Fruit fly (Drosophila melanogaster) whole organism, embryonic: ENCODE data around the gene Dhc93AB.

Experiments
- ATbp ChIP-seq: fragments of 200-800 bp; sonication (Bioruptor generic); optimal IDR thresholded peaks from 2 replicates; lab custom pipeline; 2017; ENCODE audit warnings: missing biosample characterization, mild to moderate bottlenecking, missing genetic modification characterization, missing genetic modification reagents
- Awh ChIP-seq: fragments of 200-800 bp; sonication (Bioruptor generic); IDR thresholded peaks from 2 replicates; pipeline ENCODE4, ENCODE4 v1.3.6; 2022; ENCODE audit warnings: missing biosample characterization, missing genetic modification characterization
- B-H2 ChIP-seq: fragments of 200-800 bp; sonication (Bioruptor generic); optimal IDR thresholded peaks from 2 replicates; lab custom pipeline; 2018; ENCODE audit warnings: missing biosample characterization, mild to moderate bottlenecking, missing genetic modification characterization
- CG12659 ChIP-seq: fragments of 200-800 bp; sonication (Bioruptor generic); optimal IDR thresholded peaks from 3 replicates; lab custom pipeline; 2017; ENCODE audit warnings: mild to moderate bottlenecking, missing biosample characterization, missing genetic modification reagents, missing genetic modification characterization
- CG14441 ChIP-seq: fragments of 200-800 bp; sonication (Bioruptor generic); IDR thresholded peaks from 2 replicates; pipeline ENCODE4 v1.3.6; 2022; ENCODE audit warnings: missing biosample characterization, missing genetic modification characterization
- CG15479 ChIP-seq: fragments of 200-800 bp; sonication (Bioruptor generic); optimal IDR thresholded peaks from 3 replicates; lab custom pipeline; 2019; ENCODE audit warnings: missing biosample characterization, mild to moderate bottlenecking, missing genetic modification characterization, moderate library complexity
- CG15514 ChIP-seq: fragments of 200-800 bp; sonication (Bioruptor generic); optimal IDR thresholded peaks from 3 replicates; lab custom pipeline; 2017; ENCODE audit warnings: missing biosample characterization, missing genetic modification characterization, mild to moderate bottlenecking, moderate library complexity, missing genetic modification reagents
- CG17359 ChIP-seq: fragments of 200-800 bp; sonication (Bioruptor generic); optimal IDR thresholded peaks from 3 replicates; lab custom pipeline; 2018; ENCODE audit warnings: missing biosample characterization, mild to moderate bottlenecking, missing genetic modification characterization, moderate library complexity
- CG32767 ChIP-seq: fragments of 200-800 bp; sonication (Bioruptor generic); IDR thresholded peaks from 2 replicates; pipeline ENCODE4 v1.3.6; 2022; ENCODE audit warnings: missing biosample characterization, missing genetic modification characterization
- CG6254 ChIP-seq: fragments of 200-800 bp; sonication (Bioruptor generic); optimal IDR thresholded peaks from 3 replicates; lab custom pipeline; 2017; ENCODE audit warnings: mild to moderate bottlenecking, missing biosample characterization, missing genetic modification reagents, missing genetic modification characterization
- CG6654 ChIP-seq: fragments of 200-800 bp; sonication (Bioruptor generic); optimal IDR thresholded peaks from 2 replicates; lab custom pipeline; 2017; ENCODE audit warnings: missing biosample characterization, mild to moderate bottlenecking, missing genetic modification characterization
- CG7271 ChIP-seq: fragments of 200-800 bp; sonication (Bioruptor generic); optimal IDR thresholded peaks from 2 replicates; lab custom pipeline; 2018; ENCODE audit warnings: missing biosample characterization, mild to moderate bottlenecking, missing genetic modification characterization, moderate library complexity
- CG7357 ChIP-seq: fragments of 200-800 bp; sonication (Bioruptor generic); IDR thresholded peaks from 3 replicates; pipeline ENCODE4 v1.3.6; 2022; ENCODE audit warnings: missing biosample characterization, missing genetic modification characterization
- CG7372 ChIP-seq: fragments of 200-800 bp; sonication (Bioruptor generic); IDR thresholded peaks from 2 replicates; pipeline ENCODE4 v1.3.6; 2022; ENCODE audit warnings: missing biosample characterization, missing genetic modification characterization
- CG8478 ChIP-seq: fragments of >200 bp; optimal IDR thresholded peaks from 2 replicates; lab custom pipeline; 2018
- CG9437 ChIP-seq: fragments of 200-800 bp; sonication (Bioruptor generic); optimal IDR thresholded peaks from 2 replicates; lab custom pipeline; 2018; ENCODE audit warnings: missing biosample characterization, mild to moderate bottlenecking, missing genetic modification characterization
- CHES-1-like ChIP-seq: fragments of 200-800 bp; sonication (Bioruptor generic); optimal IDR thresholded peaks from 2 replicates; lab custom pipeline; 2016; ENCODE audit warnings: missing biosample characterization, missing genetic modification characterization
- E2f1 ChIP-seq: fragments of 200-800 bp; sonication (Bioruptor generic); IDR thresholded peaks from 2 replicates; pipeline ENCODE4 v1.3.6; 2022; ENCODE audit warnings: missing biosample characterization, missing genetic modification characterization
- Lpt ChIP-seq: fragments of >200 bp; optimal IDR thresholded peaks from 2 replicates; lab custom pipeline; 2018; ENCODE audit warnings: missing biosample characterization, missing genetic modification characterization
- NK7.1 ChIP-seq: fragments of 200-800 bp; sonication (Bioruptor generic); optimal IDR thresholded peaks from 3 replicates; lab custom pipeline; 2016; ENCODE audit warnings: missing biosample characterization, missing genetic modification characterization
- Neu2 ChIP-seq: fragments of 200-800 bp; sonication (Bioruptor generic); optimal IDR thresholded peaks from 3 replicates; lab custom pipeline; 2016; ENCODE audit warnings: missing biosample characterization, missing genetic modification characterization, borderline replicate concordance
- Nf-YB ChIP-seq: fragments of 200-800 bp; sonication (Bioruptor generic); optimal IDR thresholded peaks from 3 replicates; lab custom pipeline; 2019; ENCODE audit warnings: missing biosample characterization, mild to moderate bottlenecking, missing genetic modification characterization, moderate library complexity
- Opbp ChIP-seq: fragments of 200-800 bp; sonication (Bioruptor generic); IDR thresholded peaks from 3 replicates; pipeline ENCODE4 v1.3.6; 2022; ENCODE audit warnings: missing biosample characterization, missing genetic modification characterization; ENCODE audit not compliant: partially characterized antibody
- PHDP ChIP-seq: fragments of 200-800 bp; sonication (Bioruptor generic); optimal IDR thresholded peaks from 3 replicates; lab custom pipeline; 2018; ENCODE audit warnings: missing biosample characterization, mild to moderate bottlenecking, missing genetic modification characterization, moderate library complexity
- Rfx ChIP-seq: fragments of 200-800 bp; sonication (Bioruptor generic); IDR thresholded peaks from 2 replicates; pipeline ENCODE4 v1.3.6; 2022; ENCODE audit warnings: missing biosample characterization, missing genetic modification characterization
- Scr ChIP-seq: fragments of 200-800 bp; sonication (Bioruptor generic); IDR thresholded peaks from 2 replicates; pipeline ENCODE4 v1.3.6; 2022; ENCODE audit warnings: missing biosample characterization, missing genetic modification characterization; ENCODE audit not compliant: partially characterized antibody
- Sin3A ChIP-seq: fragments of >200 bp; optimal IDR thresholded peaks from 2 replicates; lab custom pipeline; 2018
- Sry-δ ChIP-seq: fragments of 200-800 bp; sonication (Bioruptor generic); optimal IDR thresholded peaks from 2 replicates; lab custom pipeline; 2016; ENCODE audit warnings: missing biosample characterization, missing genetic modification characterization
- Ssrp ChIP-seq: fragments of 200-800 bp; sonication (Bioruptor generic); optimal IDR thresholded peaks from 2 replicates; lab custom pipeline; 2018; ENCODE audit warnings: missing biosample characterization, mild to moderate bottlenecking, missing genetic modification characterization, moderate library complexity
- Xbp1 ChIP-seq: fragments of 200-800 bp; sonication (Bioruptor generic); optimal IDR thresholded peaks from 3 replicates; lab custom pipeline; 2016; ENCODE audit warnings: missing biosample characterization, mild to moderate bottlenecking, missing genetic modification characterization
- YL-1 ChIP-seq: fragments of 200-800 bp; sonication (Bioruptor generic); optimal IDR thresholded peaks from 3 replicates; lab custom pipeline; 2017; ENCODE audit warnings: missing biosample characterization, mild to moderate bottlenecking, missing genetic modification characterization
- abd-A ChIP-seq: fragments of 200-800 bp; sonication (Bioruptor generic); optimal IDR thresholded peaks from 3 replicates; lab custom pipeline; 2019; ENCODE audit warnings: missing biosample characterization, mild to moderate bottlenecking, missing genetic modification characterization, moderate library complexity
- ap ChIP-seq: fragments of 200-800 bp; sonication (Bioruptor generic); IDR thresholded peaks from 2 replicates; pipeline ENCODE4 v1.3.6; 2022; ENCODE audit warnings: missing biosample characterization, missing genetic modification characterization
- cg ChIP-seq: fragments of 200-800 bp; sonication (Bioruptor generic); optimal IDR thresholded peaks from 3 replicates; lab custom pipeline; 2019; ENCODE audit warnings: missing biosample characterization, mild to moderate bottlenecking, missing genetic modification characterization, moderate library complexity
- croc ChIP-seq: fragments of 200-800 bp; sonication (Bioruptor generic); conservative IDR thresholded peaks from 3 replicates; pipeline ENCODE4 v1.3.6; 2022; ENCODE audit warnings: missing biosample characterization, missing genetic modification characterization
- cwo ChIP-seq: fragments of 200-800 bp; sonication (Bioruptor generic); optimal IDR thresholded peaks from 3 replicates; lab custom pipeline; 2017; ENCODE audit warnings: missing biosample characterization, missing genetic modification characterization, mild to moderate bottlenecking, moderate library complexity, missing genetic modification reagents
- danr ChIP-seq: fragments of 200-800 bp; sonication (Bioruptor generic); IDR thresholded peaks from 2 replicates; pipeline ENCODE4 v1.3.6; 2022; ENCODE audit warnings: missing biosample characterization, missing genetic modification characterization
- dmrt11E ChIP-seq: fragments of 200-800 bp; sonication (Bioruptor generic); optimal IDR thresholded peaks from 3 replicates; lab custom pipeline; 2018; ENCODE audit warnings: missing biosample characterization, mild to moderate bottlenecking, missing genetic modification characterization, moderate library complexity
- dysf ChIP-seq: fragments of 200-800 bp; sonication (Bioruptor generic); IDR thresholded peaks from 3 replicates; pipeline ENCODE4 v1.3.6; 2022; ENCODE audit warnings: missing biosample characterization, missing genetic modification characterization
- hkb ChIP-seq, 2 experiments: fragments of 200-800 bp in 1 of 2; fragments of >200 bp in 1 of 2; sonication (Bioruptor generic) in 1 of 2; IDR thresholded peaks in 1 of 2; optimal IDR thresholded peaks in 1 of 2; 2 replicates each; pipeline versions ENCODE4 v1.3.6 to Lab custom; 2017 to 2022; ENCODE audit warnings: missing biosample characterization in 1 of 2, missing genetic modification characterization in 1 of 2
- jing ChIP-seq: fragments of 200-800 bp; sonication (Bioruptor generic); optimal IDR thresholded peaks from 2 replicates; lab custom pipeline; 2018; ENCODE audit warnings: missing biosample characterization, mild to moderate bottlenecking, missing genetic modification characterization
- kay ChIP-seq: fragments of 200-800 bp; sonication (Bioruptor generic); optimal IDR thresholded peaks from 2 replicates; lab custom pipeline; 2016; ENCODE audit warnings: missing biosample characterization, missing genetic modification characterization
- mirr ChIP-seq: fragments of 200-800 bp; sonication (Bioruptor generic); optimal IDR thresholded peaks from 3 replicates; lab custom pipeline; 2018; ENCODE audit warnings: missing biosample characterization, mild to moderate bottlenecking, missing genetic modification characterization
- slbo ChIP-seq: fragments of 200-800 bp; sonication (Bioruptor generic); IDR thresholded peaks from 2 replicates; pipeline ENCODE4 v1.3.6; 2022; ENCODE audit warnings: missing biosample characterization, missing genetic modification characterization
- so ChIP-seq: fragments of 200-800 bp; sonication (Bioruptor generic); IDR thresholded peaks from 3 replicates; pipeline ENCODE4 v1.3.6; 2022; ENCODE audit warnings: missing biosample characterization, missing genetic modification characterization
- sug ChIP-seq: fragments of 200-800 bp; optimal IDR thresholded peaks from 2 replicates; lab custom pipeline; 2019; ENCODE audit warnings: missing biosample characterization, mild to moderate bottlenecking, missing genetic modification characterization, moderate library complexity
- tap ChIP-seq: fragments of 200-800 bp; optimal IDR thresholded peaks from 3 replicates; lab custom pipeline; 2019; ENCODE audit warnings: missing biosample characterization, mild to moderate bottlenecking, missing genetic modification characterization, moderate library complexity
- usp ChIP-seq: fragments of >200 bp; optimal IDR thresholded peaks from 2 replicates; lab custom pipeline; 2017; ENCODE audit warnings: missing biosample characterization, missing genetic modification characterization
- vvl ChIP-seq: fragments of 200-800 bp; sonication (Bioruptor generic); IDR thresholded peaks from 2 replicates; pipeline ENCODE4 v1.3.6; 2022; ENCODE audit warnings: missing biosample characterization, missing genetic modification characterization
- zfh1 ChIP-seq: fragments of 200-800 bp; sonication (Bioruptor generic); IDR thresholded peaks from 3 replicates; pipeline ENCODE4 v1.3.6; 2022; ENCODE audit warnings: missing biosample characterization, missing genetic modification characterization

Dhc93AB gene

dm6 chr3R:21017464-21018080, 24.7 kb downstream of the Dhc93AB start, which contains the start of gene Rlip (continued):
- TF ChIP-seq cwo (GFP tag; lab: Kevin White, UChicago), result no peak
- no peak for TF ChIP-seq so (GFP tag; lab: Robert Waterston, UW)
- peak; percentile 2 for TF ChIP-seq CG9437 (GFP tag; lab: Kevin White, UChicago)
- TF ChIP-seq CG15514 (GFP tag; lab: Kevin White, UChicago), result peak; percentile 66
- no peak for TF ChIP-seq ap (GFP tag; lab: Robert Waterston, UW)
- TF ChIP-seq slbo (GFP tag; lab: Robert Waterston, UW), result peak; percentile 79
- TF ChIP-seq CG7357 (GFP tag; lab: Robert Waterston, UW), result no peak
- peak; percentile 75 for TF ChIP-seq zfh1
- no peak for TF ChIP-seq Nf-YB (GFP tag; lab: Kevin White, UChicago)
- TF ChIP-seq B-H2 (GFP tag; lab: Kevin White, UChicago), result peak; percentile 49
- peak; percentile 28 for TF ChIP-seq YL-1
- TF ChIP-seq abd-A (tag; lab: Kevin White, UChicago), result no peak
- peak; percentile 8 for TF ChIP-seq hkb (optimal IDR thresholded peaks at IDR 0.05; lab: Kevin White, UChicago)
- TF ChIP-seq hkb (GFP tag; IDR thresholded peaks at IDR 0.05; lab: Robert Waterston, UW), result 0 out of 2 replicates have a peak, but pooled peaks have one; percentile 31
- peak; percentile 18 for TF ChIP-seq Sin3A (lab: Kevin White, UChicago)
- no peak for TF ChIP-seq CG8478 (lab: Kevin White, UChicago)
- TF ChIP-seq dysf, result peak; percentile 35; the same call in 1 of the 3 replicates
- no peak for TF ChIP-seq tap
- TF ChIP-seq usp (GFP tag; lab: Kevin White, UChicago), result no peak
- peak; percentile 11 for TF ChIP-seq dmrt11E (tag; lab: Kevin White, UChicago)
- no peak for TF ChIP-seq Lpt (GFP tag; lab: Kevin White, UChicago)
- peak; percentile 56 for TF ChIP-seq sug (tag; lab: Kevin White, UChicago)
- TF ChIP-seq E2f1 (GFP tag; lab: Robert Waterston, UW), result 0 out of 2 replicates have a peak, but pooled peaks have one; percentile 27
- TF ChIP-seq CG7271 (tag; lab: Kevin White, UChicago), result no peak
- TF ChIP-seq CG12659 (GFP tag; lab: Kevin White, UChicago), result peak; percentile 55
- peak; percentile 68 for TF ChIP-seq vvl (GFP tag; lab: Robert Waterston, UW)
- TF ChIP-seq CG15479 (GFP tag; lab: Kevin White, UChicago), result no peak
- TF ChIP-seq ATbp (GFP tag; lab: Kevin White, UChicago), result no peak
- peak; percentile 58; the same call in 2 of the 3 replicates for TF ChIP-seq Opbp (GFP tag; lab: Robert Waterston, UW)
- TF ChIP-seq CG7372, result no peak
- no peak for TF ChIP-seq CG6654 (GFP tag; lab: Kevin White, UChicago)
- no peak for TF ChIP-seq Neu2
- TF ChIP-seq jing, result no peak
- TF ChIP-seq cg (GFP tag; lab: Kevin White, UChicago), result no peak
- TF ChIP-seq Xbp1 (GFP tag; lab: Kevin White, UChicago), result peak; percentile 53
- peak; percentile 82 for TF ChIP-seq Rfx (GFP tag; lab: Robert Waterston, UW)
- TF ChIP-seq CG17359 (tag; lab: Kevin White, UChicago), result peak; percentile 24
- peak; percentile 63 for TF ChIP-seq CHES-1-like (GFP tag; lab: Kevin White, UChicago)
- TF ChIP-seq kay (GFP tag; lab: Kevin White, UChicago), result no peak
- 0 out of 3 replicates have a peak, but pooled peaks have one; percentile 14 for TF ChIP-seq croc (GFP tag; lab: Robert Waterston, UW)
- TF ChIP-seq CG6254 (GFP tag; lab: Kevin White, UChicago), result no peak
- TF ChIP-seq Sry-δ (GFP tag; lab: Kevin White, UChicago), result peak; percentile 62
- 0 out of 2 replicates have a peak, but pooled peaks have one; percentile 18 for TF ChIP-seq CG14441 (GFP tag; lab: Robert Waterston, UW)
- no peak for TF ChIP-seq danr (GFP tag; lab: Robert Waterston, UW)
- TF ChIP-seq PHDP, result no peak
- no peak for TF ChIP-seq Ssrp
- peak; percentile 4 for TF ChIP-seq mirr (GFP tag; lab: Kevin White, UChicago)
- no peak for TF ChIP-seq CG32767 (GFP tag; lab: Robert Waterston, UW)
- peak; percentile 62 for TF ChIP-seq Scr
- no peak for TF ChIP-seq Awh (GFP tag; lab: Robert Waterston, UW)
- peak; percentile 22 for TF ChIP-seq NK7.1 (GFP tag; lab: Kevin White, UChicago)
